Worm (Caenorhabditis elegans) whole organism, late embryonic: ENCODE data around the gene adh-5.

ENCODE experiments used
- ama-1 ChIP-seq: fragments of 150-350 bp; optimal IDR thresholded peaks from 2 replicates; lab custom pipeline; 2014
- ceh-9 ChIP-seq: sonication (generic microtip); optimal IDR thresholded peaks from 2 replicates; lab custom pipeline; 2016; ENCODE audit warnings: mild to moderate bottlenecking, missing genetic modification characterization, inconsistent platforms, missing compliant biosample characterization
- gmeb-2 ChIP-seq: sonication (generic microtip); optimal IDR thresholded peaks from 2 replicates; lab custom pipeline; 2016; ENCODE audit warnings: missing genetic modification characterization, inconsistent platforms, missing compliant biosample characterization
- hlh-8 ChIP-seq: sonication (generic microtip); optimal IDR thresholded peaks from 2 replicates; lab custom pipeline; 2016; ENCODE audit warnings: missing genotype, missing genetic modification characterization, missing compliant biosample characterization
- nfya-1 ChIP-seq: sonication (generic microtip); optimal IDR thresholded peaks from 2 replicates; lab custom pipeline; 2017; ENCODE audit warnings: missing genetic modification characterization, mild to moderate bottlenecking, missing compliant biosample characterization, antibody characterized with exemption, moderate library complexity
- nhr-11 ChIP-seq: fragments of 150-350 bp; optimal IDR thresholded peaks from 2 replicates; lab custom pipeline; 2014; ENCODE audit warnings: missing biosample characterization, missing genetic modification characterization
- pag-3 ChIP-seq: sonication (generic microtip); optimal IDR thresholded peaks from 2 replicates; lab custom pipeline; 2016; ENCODE audit warnings: missing compliant biosample characterization, missing genetic modification characterization, borderline replicate concordance
- tbx-2 ChIP-seq: sonication (generic microtip); optimal IDR thresholded peaks from 2 replicates; lab custom pipeline; 2016; ENCODE audit warnings: missing genetic modification characterization, missing compliant biosample characterization
- ttx-3 ChIP-seq: sonication (generic microtip); optimal IDR thresholded peaks from 2 replicates; lab custom pipeline; 2016; ENCODE audit warnings: missing genetic modification reagents, missing genetic modification characterization, missing compliant biosample characterization
- unc-86 ChIP-seq: sonication (generic microtip); optimal IDR thresholded peaks from 2 replicates; lab custom pipeline; 2016; ENCODE audit warnings: missing genetic modification characterization, missing compliant biosample characterization
- ztf-16 ChIP-seq: sonication (generic microtip); optimal IDR thresholded peaks from 2 replicates; lab custom pipeline; 2017; ENCODE audit warnings: missing genetic modification characterization, missing compliant biosample characterization

- TF ChIP-seq tbx-2 (tag; lab: Kevin White, UChicago) (no peak), pag-3 (no peak), ztf-16 (no peak), ttx-3 (tag; lab: Kevin White, UChicago) (no peak), nfya-1 (tag; lab: Kevin White, UChicago) (no peak), hlh-8 (tag; lab: Kevin White, UChicago) (no peak), ceh-9 (tag; lab: Kevin White, UChicago) (no peak), nhr-11 (tag; lab: Kevin White, UChicago) (no peak), gmeb-2 (tag; lab: Kevin White, UChicago) (no peak), ama-1 (no peak), unc-86 (tag; lab: Kevin White, UChicago) (no peak)
These were observed 33.6 kb downstream of the adh-5 start, which contains the start of gene Y50D4C.3 for ce11 chrV:945144-945543.
